Worm (Caenorhabditis elegans) whole organism, L2 larva: ENCODE results near the gene F46H5.5.

Experiments used
- elt-1 ChIP-seq: fragments of 150-350 bp; optimal IDR thresholded peaks from 2 replicates; lab custom pipeline; 2014; ENCODE audit warnings: missing biosample characterization, missing genetic modification characterization
- elt-3 ChIP-seq: sonication (generic microtip); optimal IDR thresholded peaks from 2 replicates; lab custom pipeline; 2017; ENCODE audit warnings: missing biosample characterization, missing genetic modification characterization
- lin-13 ChIP-seq: fragments of 150-350 bp; optimal IDR thresholded peaks from 2 replicates; lab custom pipeline; 2014; ENCODE audit warnings: missing biosample characterization, missing genetic modification reagents, missing genetic modification characterization
- nhr-77 ChIP-seq: fragments of 150-350 bp; optimal IDR thresholded peaks from 2 replicates; lab custom pipeline; 2014; ENCODE audit warnings: missing biosample characterization, missing genetic modification characterization
- peb-1 ChIP-seq: fragments of 150-350 bp; optimal IDR thresholded peaks from 2 replicates; lab custom pipeline; 2014; ENCODE audit warnings: missing biosample characterization, missing genetic modification characterization
- snpc-4 ChIP-seq: fragments of 150-350 bp; optimal IDR thresholded peaks from 2 replicates; lab custom pipeline; 2014; ENCODE audit warnings: missing biosample characterization, missing genetic modification characterization

ce11 chrX:7305520-7306186 lies 48.9 kb upstream of the F46H5.5 start, which contains the start of gene sur-5:
- TF ChIP-seq elt-1 (tag; lab: Kevin White, UChicago) (no peak), peb-1 (no peak), elt-3 (tag; lab: Kevin White, UChicago) (no peak), snpc-4 (tag; lab: Kevin White, UChicago) (no peak), nhr-77 (no peak), lin-13 (GFP tag; lab: Kevin White, UChicago) (no peak)
